Worm (Caenorhabditis elegans) whole organism, L2 larva: ENCODE data around the gene srg-10.
A peak's percentile ranks its signal among the peaks of the same experiment; 100 is the strongest.

Experiments
- C34F6.9 ChIP-seq: fragments of 150-350 bp; optimal IDR thresholded peaks from 2 replicates; lab custom pipeline; 2014; ENCODE audit warnings: missing biosample characterization, missing genetic modification characterization
- F13H6.1 ChIP-seq: sonication (generic microtip); optimal IDR thresholded peaks from 2 replicates; lab custom pipeline; 2016; ENCODE audit warnings: missing genetic modification characterization, missing compliant biosample characterization
- R02D3.7 ChIP-seq: fragments of 150-350 bp; optimal IDR thresholded peaks from 2 replicates; lab custom pipeline; 2014; ENCODE audit warnings: missing biosample characterization, missing genetic modification characterization
- ama-1 ChIP-seq: fragments of 150-350 bp; optimal IDR thresholded peaks from 2 replicates; lab custom pipeline; 2018; ENCODE audit warnings: inconsistent platforms
- gmeb-1 ChIP-seq: fragments of 150-350 bp; optimal IDR thresholded peaks from 2 replicates; lab custom pipeline; 2014; ENCODE audit warnings: missing biosample characterization, missing genetic modification characterization
- lsy-2 ChIP-seq, 2 experiments: fragments of 150-350 bp in 1 of 2; sonication (generic microtip) in 1 of 2; optimal IDR thresholded peaks; 2 replicates each; lab custom pipeline; 2014 to 2017; ENCODE audit warnings: missing biosample characterization in 2 of 2, missing genetic modification characterization in 2 of 2
- sma-9 ChIP-seq, 2 experiments: fragments of 150-350 bp in 1 of 2; sonication (generic microtip) in 1 of 2; optimal IDR thresholded peaks; 2 replicates each; lab custom pipeline; 2014 to 2016; ENCODE audit warnings: missing genetic modification characterization in 2 of 2, mild to moderate bottlenecking in 1 of 2, missing biosample characterization in 1 of 2, missing compliant biosample characterization in 1 of 2, missing genetic modification reagents in 1 of 2, moderate library complexity in 1 of 2
- unc-55 ChIP-seq: fragments of 150-350 bp; sonication (generic microtip); optimal IDR thresholded peaks from 3 replicates; lab custom pipeline; 2014; ENCODE audit warnings: missing biosample characterization, missing genetic modification reagents, missing genetic modification characterization

Gene srg-10

DNA sequence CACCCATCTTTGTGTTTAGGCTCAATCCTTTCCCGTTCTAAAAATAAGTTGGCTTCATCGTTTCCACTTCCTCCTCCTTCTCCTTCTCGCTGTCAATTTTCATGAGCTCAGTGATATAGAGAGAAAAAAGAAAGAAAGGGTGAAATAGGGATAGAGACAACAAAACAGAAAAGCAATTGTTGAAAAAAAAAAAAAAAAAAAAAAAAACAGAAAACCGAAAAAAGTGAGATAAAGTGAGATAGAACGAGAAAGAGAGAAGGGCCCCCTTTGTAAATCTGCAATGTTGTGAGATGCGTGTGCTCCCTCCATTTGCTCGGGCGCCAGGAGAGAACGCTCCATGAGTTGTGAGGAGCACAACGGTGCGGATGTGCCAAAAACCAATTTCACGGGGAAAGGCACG, 46.4 kb downstream of the srg-10 start:
- TF ChIP-seq R02D3.7 (tag; lab: Kevin White, UChicago): no peak
- TF ChIP-seq unc-55 (GFP tag; lab: Kevin White, UChicago): peak; percentile 54
- no peak for TF ChIP-seq gmeb-1 (tag; lab: Kevin White, UChicago)
- TF ChIP-seq lsy-2 (tag; optimal IDR thresholded peaks at IDR 0.05; lab: Kevin White, UChicago): peak in 1 of 2 experiments; percentile 35
- peak; percentile 26 for TF ChIP-seq sma-9 (GFP tag; optimal IDR thresholded peaks at IDR 0.05; lab: Kevin White, UChicago)
- TF ChIP-seq sma-9 (tag; optimal IDR thresholded peaks at IDR 0.05; lab: Kevin White, UChicago): no peak
- peak; percentile 29 for TF ChIP-seq F13H6.1
- TF ChIP-seq C34F6.9 (tag; lab: Kevin White, UChicago): peak; percentile 77
- TF ChIP-seq ama-1 (lab: Kevin White, UChicago): no peak
